Worm (Caenorhabditis elegans) whole organism, mixed stage, embryonic: ENCODE data around the gene cal-3.

Experiments
- M03D4.4 ChIP-seq: sonication (generic microtip); optimal IDR thresholded peaks from 2 replicates; lab custom pipeline; 2017; ENCODE audit warnings: mild to moderate bottlenecking, missing genetic modification characterization, missing compliant biosample characterization
- ceh-39 ChIP-seq: fragments of 150-350 bp; optimal IDR thresholded peaks from 2 replicates; lab custom pipeline; 2014; ENCODE audit warnings: missing biosample characterization, missing genetic modification characterization
- ceh-43 ChIP-seq: fragments of 200-800 bp; sonication (Bioruptor generic); optimal IDR thresholded peaks from 2 replicates; lab custom pipeline; 2018; ENCODE audit warnings: mild to moderate bottlenecking, missing genetic modification characterization, moderate library complexity, missing compliant biosample characterization
- ceh-83 ChIP-seq: fragments of 200-800 bp; sonication (Bioruptor generic); optimal IDR thresholded peaks from 2 replicates; lab custom pipeline; 2018; ENCODE audit warnings: mild to moderate bottlenecking, missing genetic modification characterization, missing compliant biosample characterization
- ces-1 ChIP-seq: fragments of 150-350 bp; optimal IDR thresholded peaks from 2 replicates; lab custom pipeline; 2014; ENCODE audit warnings: missing biosample characterization, missing genetic modification reagents, missing genetic modification characterization
- cnd-1 ChIP-seq: fragments of 200-800 bp; sonication (Bioruptor generic); optimal IDR thresholded peaks from 2 replicates; lab custom pipeline; 2018; ENCODE audit warnings: mild to moderate bottlenecking, missing genetic modification characterization, missing compliant biosample characterization
- drap-1 ChIP-seq: fragments of 200-800 bp; sonication (Bioruptor generic); optimal IDR thresholded peaks from 3 replicates; lab custom pipeline; 2018; ENCODE audit warnings: mild to moderate bottlenecking, missing genetic modification characterization, missing compliant biosample characterization
- elt-1 ChIP-seq: sonication (generic microtip); optimal IDR thresholded peaks from 2 replicates; lab custom pipeline; 2017; ENCODE audit warnings: missing genetic modification characterization, mild to moderate bottlenecking, missing compliant biosample characterization, antibody characterized with exemption, moderate library complexity, borderline replicate concordance; ENCODE audit not compliant: insufficient read depth
- elt-3 ChIP-seq: fragments of 150-350 bp; optimal IDR thresholded peaks from 2 replicates; lab custom pipeline; 2014; ENCODE audit warnings: missing biosample characterization, missing genetic modification characterization
- ham-2 ChIP-seq: fragments of 200-800 bp; sonication (Bioruptor generic); optimal IDR thresholded peaks from 2 replicates; lab custom pipeline; 2018; ENCODE audit warnings: mild to moderate bottlenecking, missing genetic modification characterization, missing compliant biosample characterization
- lin-32 ChIP-seq: fragments of 200-800 bp; sonication (Bioruptor generic); optimal IDR thresholded peaks from 2 replicates; lab custom pipeline; 2018; ENCODE audit warnings: mild to moderate bottlenecking, missing genetic modification characterization, missing compliant biosample characterization
- lsy-2 ChIP-seq: fragments of 150-350 bp; optimal IDR thresholded peaks from 2 replicates; lab custom pipeline; 2014; ENCODE audit warnings: missing biosample characterization, missing genetic modification characterization
- nhr-12 ChIP-seq: fragments of 150-350 bp; optimal IDR thresholded peaks from 2 replicates; lab custom pipeline; 2014; ENCODE audit warnings: missing biosample characterization, missing genetic modification characterization
- nhr-2 ChIP-seq: fragments of 150-350 bp; optimal IDR thresholded peaks from 2 replicates; lab custom pipeline; 2014; ENCODE audit warnings: missing biosample characterization, missing genetic modification characterization
- nhr-237 ChIP-seq: fragments of 150-350 bp; optimal IDR thresholded peaks from 2 replicates; lab custom pipeline; 2014; ENCODE audit warnings: missing biosample characterization, missing genetic modification characterization
- nhr-28 ChIP-seq: fragments of 150-350 bp; optimal IDR thresholded peaks from 2 replicates; lab custom pipeline; 2014; ENCODE audit warnings: missing biosample characterization, missing genetic modification characterization
- nhr-76 ChIP-seq: sonication (generic microtip); optimal IDR thresholded peaks from 2 replicates; lab custom pipeline; 2017; ENCODE audit warnings: missing biosample characterization, missing genetic modification characterization
- sem-2 ChIP-seq: fragments of 200-800 bp; sonication (Bioruptor generic); optimal IDR thresholded peaks from 2 replicates; lab custom pipeline; 2018; ENCODE audit warnings: mild to moderate bottlenecking, missing genetic modification characterization, missing compliant biosample characterization
- sptf-1 ChIP-seq: sonication (generic microtip); optimal IDR thresholded peaks from 2 replicates; lab custom pipeline; 2017; ENCODE audit warnings: mild to moderate bottlenecking, missing genetic modification characterization, moderate library complexity, missing compliant biosample characterization
- tbx-8 ChIP-seq: fragments of 200-800 bp; sonication (Bioruptor generic); optimal IDR thresholded peaks from 2 replicates; lab custom pipeline; 2018; ENCODE audit warnings: mild to moderate bottlenecking, missing genetic modification characterization, moderate library complexity, missing compliant biosample characterization
- unc-39 ChIP-seq: fragments of 150-350 bp; optimal IDR thresholded peaks from 2 replicates; lab custom pipeline; 2014; ENCODE audit warnings: missing biosample characterization, missing genetic modification characterization
- unc-62 ChIP-seq: fragments of 150-350 bp; optimal IDR thresholded peaks from 2 replicates; lab custom pipeline; 2014; ENCODE audit warnings: missing biosample characterization, missing genetic modification reagents, missing genetic modification characterization
- zip-8 ChIP-seq: fragments of 150-350 bp; optimal IDR thresholded peaks from 2 replicates; lab custom pipeline; 2014; ENCODE audit warnings: missing biosample characterization, missing genetic modification characterization
- ztf-11 ChIP-seq: fragments of 150-350 bp; optimal IDR thresholded peaks from 2 replicates; lab custom pipeline; 2014; ENCODE audit warnings: missing biosample characterization, missing genetic modification characterization

Gene cal-3

ce11 chrIV:3794437-3794836, 40.5 kb downstream of the cal-3 start, which contains the start of gene K09B3.1:
K09B3.1 (plus strand) TSS chrIV:3794737.
- no peak for TF ChIP-seq drap-1
- TF ChIP-seq ceh-43, result no peak
- TF ChIP-seq, all 35 proteins: peak for 0

- TF ChIP-seq elt-3 (no peak), nhr-2 (tag; lab: Kevin White, UChicago) (no peak), nhr-28 (tag; lab: Kevin White, UChicago) (no peak), ztf-11 (no peak), unc-39 (tag; lab: Kevin White, UChicago) (no peak), tbx-8 (GFP tag; lab: Kevin White, UChicago) (no peak), ham-2 (GFP tag; lab: Kevin White, UChicago) (no peak), zip-8 (tag; lab: Kevin White, UChicago) (no peak), ceh-43 (no peak), ceh-39 (tag; lab: Kevin White, UChicago) (no peak), sptf-1 (tag; lab: Kevin White, UChicago) (no peak), ceh-83 (no peak), cnd-1 (tag; lab: Kevin White, UChicago) (no peak), ces-1 (GFP tag; lab: Kevin White, UChicago) (no peak), elt-1 (tag; lab: Kevin White, UChicago) (no peak), M03D4.4 (no peak), lin-32 (GFP tag; lab: Kevin White, UChicago) (no peak), nhr-12 (no peak), nhr-237 (tag; lab: Kevin White, UChicago) (no peak), drap-1 (no peak)
- TF ChIP-seq, all 35 proteins: peak for 0
Measured at ce11 chrIV:3783910-3784309, 51.1 kb downstream of the cal-3 start, which contains the start of gene glct-6. glct-6 (plus strand) TSS chrIV:3784210.

ce11 chrIV:3781539-3781938, 53.4 kb downstream of the cal-3 start:
- no peak for TF ChIP-seq sem-2 (GFP tag; lab: Kevin White, UChicago)
- TF ChIP-seq zip-8 (tag; lab: Kevin White, UChicago), result no peak
- TF ChIP-seq elt-1 (tag; lab: Kevin White, UChicago), result no peak
- no peak for TF ChIP-seq lsy-2 (tag; lab: Kevin White, UChicago)
- TF ChIP-seq nhr-76 (tag; lab: Kevin White, UChicago), result no peak
- TF ChIP-seq unc-62 (GFP tag; lab: Kevin White, UChicago), result peak; percentile 58
